Fruit fly (Drosophila melanogaster): ENCODE data around the gene Sf3b2.

DNA sequence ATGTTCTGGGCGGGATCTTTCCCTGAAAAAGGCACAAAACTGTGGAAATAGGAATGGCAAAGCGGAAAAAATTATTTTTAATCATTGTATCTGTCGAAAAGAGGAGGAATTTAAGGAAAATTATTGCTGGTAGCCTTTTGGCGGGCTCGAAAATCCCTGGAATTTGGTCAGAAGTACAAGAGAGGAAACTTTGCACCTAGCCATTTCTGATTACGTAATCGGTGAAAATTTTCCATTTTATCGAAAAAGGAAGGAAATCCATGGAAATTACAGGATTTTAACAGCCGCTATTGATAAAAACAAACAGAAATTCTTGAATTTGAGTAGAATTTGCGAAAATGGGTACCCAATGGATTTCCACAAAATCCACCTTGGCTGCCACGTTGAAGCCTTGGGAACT, 42.2 kb downstream of the Sf3b2 start:
- TF ChIP-seq CG15710 (tag; optimal IDR thresholded peaks at IDR 0.05) (no peak), Pif1A (GFP tag; optimal IDR thresholded peaks at IDR 0.05) (no peak), CG4496 (GFP tag; IDR thresholded peaks at IDR 0.05) (no peak), CG13204 (GFP tag; optimal IDR thresholded peaks at IDR 0.05) (no peak), CG34367 (tag; optimal IDR thresholded peaks at IDR 0.05) (no peak)

All from whole organism, pupa.